Fruit fly (Drosophila melanogaster): ENCODE measurements around the gene Gas41.

- TF ChIP-seq toe (GFP tag; optimal IDR thresholded peaks at IDR 0.05), result no peak
- TF ChIP-seq Clk (GFP tag; optimal IDR thresholded peaks at IDR 0.05), result no peak
- TF ChIP-seq cnc (optimal IDR thresholded peaks at IDR 0.05), result no peak
- TF ChIP-seq Hr96 (GFP tag; optimal IDR thresholded peaks at IDR 0.05), result no peak
- no peak for TF ChIP-seq tj (GFP tag; optimal IDR thresholded peaks at IDR 0.05)
- no peak for TF ChIP-seq CG33017 (tag; optimal IDR thresholded peaks at IDR 0.05)
- no peak for TF ChIP-seq CG14711 (tag; optimal IDR thresholded peaks at IDR 0.05)
- no peak for TF ChIP-seq CG7101 (tag; optimal IDR thresholded peaks at IDR 0.05)
- TF ChIP-seq CG12768 (GFP tag; optimal IDR thresholded peaks at IDR 0.05), result no peak
- no peak for TF ChIP-seq pad (GFP tag; optimal IDR thresholded peaks at IDR 0.05)
- TF ChIP-seq CG1620 (GFP tag; optimal IDR thresholded peaks at IDR 0.05), result no peak
These were observed 18.2 kb downstream of the Gas41 start, which contains the start of gene CG43232 for dm6 chr2L:6931821-6932220.
